Fruit fly (Drosophila melanogaster) whole organism, adult: ENCODE measurements around the gene mew.

Experiments used
- CG11617 ChIP-seq: fragments of 200-800 bp; sonication (Bioruptor generic); optimal IDR thresholded peaks from 2 replicates; lab custom pipeline; 2017; ENCODE audit warnings: mild to moderate bottlenecking, missing biosample characterization, missing genetic modification reagents, missing genetic modification characterization
- CG12768 ChIP-seq: fragments of 200-800 bp; sonication (Bioruptor generic); optimal IDR thresholded peaks from 2 replicates; lab custom pipeline; 2017; ENCODE audit warnings: missing biosample characterization, missing genetic modification characterization, mild to moderate bottlenecking, moderate library complexity, missing genetic modification reagents
- CG14711 ChIP-seq: fragments of 200-800 bp; sonication (Bioruptor generic); optimal IDR thresholded peaks from 2 replicates; lab custom pipeline; 2018; ENCODE audit warnings: missing biosample characterization, mild to moderate bottlenecking, missing genetic modification characterization, moderate library complexity
- CG1620 ChIP-seq: fragments of 200-800 bp; sonication (Bioruptor generic); optimal IDR thresholded peaks from 2 replicates; lab custom pipeline; 2016; ENCODE audit warnings: missing biosample characterization, missing genetic modification characterization
- CG33017 ChIP-seq: fragments of 200-800 bp; sonication (Bioruptor generic); optimal IDR thresholded peaks from 2 replicates; lab custom pipeline; 2018; ENCODE audit warnings: missing biosample characterization, mild to moderate bottlenecking, missing genetic modification characterization, moderate library complexity
- CG5204 ChIP-seq: fragments of 200-800 bp; sonication (Bioruptor generic); optimal IDR thresholded peaks from 2 replicates; lab custom pipeline; 2016; ENCODE audit warnings: missing biosample characterization, missing genetic modification characterization
- CG7045 ChIP-seq: fragments of 200-800 bp; sonication (Bioruptor generic); optimal IDR thresholded peaks from 2 replicates; lab custom pipeline; 2017; ENCODE audit warnings: missing biosample characterization, mild to moderate bottlenecking, missing genetic modification characterization
- CG7101 ChIP-seq: fragments of 200-800 bp; sonication (Bioruptor generic); optimal IDR thresholded peaks from 2 replicates; lab custom pipeline; 2018; ENCODE audit warnings: missing biosample characterization, mild to moderate bottlenecking, missing genetic modification characterization, moderate library complexity
- Clk ChIP-seq: fragments of 200-800 bp; sonication (Bioruptor generic); optimal IDR thresholded peaks from 2 replicates; lab custom pipeline; 2017; ENCODE audit warnings: missing biosample characterization, missing genetic modification characterization
- Crg-1 ChIP-seq: fragments of 200-800 bp; sonication (Bioruptor generic); optimal IDR thresholded peaks from 2 replicates; lab custom pipeline; 2016; ENCODE audit warnings: missing biosample characterization, missing genetic modification characterization
- Hr96 ChIP-seq: fragments of 200-800 bp; sonication (Bioruptor generic); optimal IDR thresholded peaks from 2 replicates; lab custom pipeline; 2016; ENCODE audit warnings: missing biosample characterization, missing genetic modification characterization
- Mnt ChIP-seq: fragments of 200-800 bp; sonication (Bioruptor generic); optimal IDR thresholded peaks from 2 replicates; lab custom pipeline; 2016; ENCODE audit warnings: missing biosample characterization, mild to moderate bottlenecking, missing genetic modification characterization
- bab1 ChIP-seq: fragments of 200-800 bp; sonication (Bioruptor generic); optimal IDR thresholded peaks from 3 replicates; lab custom pipeline; 2019; ENCODE audit warnings: missing biosample characterization, mild to moderate bottlenecking, missing genetic modification characterization, moderate library complexity
- cic ChIP-seq: fragments of 200-800 bp; sonication (Bioruptor generic); optimal IDR thresholded peaks from 2 replicates; lab custom pipeline; 2017; ENCODE audit warnings: missing biosample characterization, mild to moderate bottlenecking, missing genetic modification characterization, moderate library complexity
- cnc ChIP-seq, 2 experiments: fragments of >200 bp; optimal IDR thresholded peaks; 2 replicates each; lab custom pipeline; 2017
- kay ChIP-seq: fragments of 200-800 bp; sonication (Bioruptor generic); peaks from one replicate; lab custom pipeline; 2016; ENCODE audit warnings: missing biosample characterization, missing genetic modification characterization, borderline replicate concordance
- ovo ChIP-seq: fragments of 200-800 bp; sonication (Bioruptor generic); optimal IDR thresholded peaks from 2 replicates; lab custom pipeline; 2016; ENCODE audit warnings: missing biosample characterization, missing genetic modification characterization
- pad ChIP-seq: fragments of 200-800 bp; sonication (Bioruptor generic); optimal IDR thresholded peaks from 3 replicates; lab custom pipeline; 2017; ENCODE audit warnings: missing biosample characterization, missing genetic modification characterization, mild to moderate bottlenecking, moderate library complexity, missing genetic modification reagents
- tj ChIP-seq: fragments of 200-800 bp; sonication (Bioruptor generic); optimal IDR thresholded peaks from 3 replicates; lab custom pipeline; 2017; ENCODE audit warnings: missing biosample characterization, mild to moderate bottlenecking, missing genetic modification characterization, moderate library complexity
- toe ChIP-seq: fragments of 200-800 bp; sonication (Bioruptor generic); optimal IDR thresholded peaks from 2 replicates; lab custom pipeline; 2016; ENCODE audit warnings: missing biosample characterization, missing genetic modification characterization

mew gene

dm6 chrX:13258048-13258756 lies at the start of gene mew, which contains the start of gene CG15742:
Gene mew (minus strand): TSS chrX:13258490.
Gene CG15742 (minus strand): TSS chrX:13258495.
- TF ChIP-seq cnc (optimal IDR thresholded peaks at IDR 0.05; lab: Kevin White, UChicago) (no peak), kay (GFP tag; lab: Kevin White, UChicago) (peak; percentile 24)

- no peak for TF ChIP-seq CG12768 (GFP tag; lab: Kevin White, UChicago)
- no peak for TF ChIP-seq toe
- TF ChIP-seq CG1620 (GFP tag; lab: Kevin White, UChicago): no peak
- TF ChIP-seq tj: peak; percentile 20
- no peak for TF ChIP-seq CG5204
- TF ChIP-seq Mnt (GFP tag; lab: Kevin White, UChicago): no peak
- peak; percentile 44 for TF ChIP-seq kay (GFP tag; lab: Kevin White, UChicago)
- TF ChIP-seq CG33017 (tag; lab: Kevin White, UChicago): no peak
- TF ChIP-seq CG7045 (GFP tag; lab: Kevin White, UChicago): no peak
- TF ChIP-seq cic (GFP tag; lab: Kevin White, UChicago): no peak
- no peak for TF ChIP-seq Clk
- peak; percentile 3 for TF ChIP-seq ovo (GFP tag; lab: Kevin White, UChicago)
- TF ChIP-seq Crg-1 (GFP tag; lab: Kevin White, UChicago): no peak
- no peak for TF ChIP-seq CG14711 (tag; lab: Kevin White, UChicago)
- peak; percentile 5 for TF ChIP-seq Hr96 (GFP tag; lab: Kevin White, UChicago)
- TF ChIP-seq pad (GFP tag; lab: Kevin White, UChicago): no peak
- TF ChIP-seq bab1 (GFP tag; lab: Kevin White, UChicago): no peak
- TF ChIP-seq CG11617: peak; percentile 58
- TF ChIP-seq CG7101 (tag; lab: Kevin White, UChicago): peak; percentile 3
- no peak for TF ChIP-seq cnc (optimal IDR thresholded peaks at IDR 0.05; lab: Kevin White, UChicago)
Observed at dm6 chrX:13307189-13307588, 48.9 kb upstream of the mew start.

- peak; percentile 21 for TF ChIP-seq tj
- TF ChIP-seq CG5204: no peak
- TF ChIP-seq Hr96 (GFP tag; lab: Kevin White, UChicago): no peak
- no peak for TF ChIP-seq Crg-1 (GFP tag; lab: Kevin White, UChicago)
- peak; percentile 28 for TF ChIP-seq bab1 (GFP tag; lab: Kevin White, UChicago)
- no peak for TF ChIP-seq kay (GFP tag; lab: Kevin White, UChicago)
- no peak for TF ChIP-seq pad (GFP tag; lab: Kevin White, UChicago)
- no peak for TF ChIP-seq cnc (optimal IDR thresholded peaks at IDR 0.05; lab: Kevin White, UChicago)
- no peak for TF ChIP-seq CG7045 (GFP tag; lab: Kevin White, UChicago)
- TF ChIP-seq ovo (GFP tag; lab: Kevin White, UChicago): peak; percentile 29
- no peak for TF ChIP-seq CG11617
- no peak for TF ChIP-seq CG33017 (tag; lab: Kevin White, UChicago)
- peak; percentile 12 for TF ChIP-seq Mnt (GFP tag; lab: Kevin White, UChicago)
- no peak for TF ChIP-seq CG1620 (GFP tag; lab: Kevin White, UChicago)
Observed at dm6 chrX:13305323-13305722, 47.0 kb upstream of the mew start.

dm6 chrX:13303656-13304647 lies 45.7 kb upstream of the mew start:
- TF ChIP-seq CG7045 (GFP tag; lab: Kevin White, UChicago): no peak
- TF ChIP-seq tj: peak; percentile 29
- TF ChIP-seq Clk: no peak
- no peak for TF ChIP-seq kay (GFP tag; lab: Kevin White, UChicago)
- TF ChIP-seq cic (GFP tag; lab: Kevin White, UChicago): peak; percentile 63
- no peak for TF ChIP-seq toe
- TF ChIP-seq CG11617: peak; percentile 39
- TF ChIP-seq Mnt (GFP tag; lab: Kevin White, UChicago): peak; percentile 10
- TF ChIP-seq CG12768 (GFP tag; lab: Kevin White, UChicago): no peak
- TF ChIP-seq CG33017 (tag; lab: Kevin White, UChicago): no peak
- TF ChIP-seq CG14711 (tag; lab: Kevin White, UChicago): no peak
- TF ChIP-seq pad (GFP tag; lab: Kevin White, UChicago): no peak
- peak; percentile 5 for TF ChIP-seq CG7101 (tag; lab: Kevin White, UChicago)
- no peak for TF ChIP-seq bab1 (GFP tag; lab: Kevin White, UChicago)

dm6 chrX:13303527-13303655 lies 45.1 kb upstream of the mew start, which contains the start of gene IP3K2:
Gene IP3K2 (plus strand): TSS chrX:13303633.
- TF ChIP-seq cic (GFP tag; lab: Kevin White, UChicago): no peak
- peak; percentile 51 for TF ChIP-seq kay (GFP tag; lab: Kevin White, UChicago)
